Worm (Caenorhabditis elegans) whole organism, L1 larva: ENCODE data around the gene srj-25.
A peak's percentile ranks its signal among the peaks of the same experiment; 100 is the strongest.

Experiments
- C16A3.4 ChIP-seq: fragments of 150-350 bp; optimal IDR thresholded peaks from 2 replicates; lab custom pipeline; 2014; ENCODE audit warnings: missing biosample characterization, missing genetic modification characterization
- ama-1 ChIP-seq: fragments of 150-350 bp; optimal IDR thresholded peaks from 2 replicates; lab custom pipeline; 2014
- ceh-88 ChIP-seq: fragments of 200-800 bp; sonication (Bioruptor generic); IDR thresholded peaks from 2 replicates; pipeline ENCODE4 v1.3.6; 2022; ENCODE audit warnings: missing genetic modification characterization, missing compliant biosample characterization
- efl-1 ChIP-seq, 4 experiments: fragments of 150-350 bp; optimal IDR thresholded peaks in 3 of 4; peaks in 1 of 4; 1 replicate in 1 of 4; 2 replicates in 3 of 4; lab custom pipeline; 2014; ENCODE audit warnings: missing biosample characterization in 2 of 4, missing genetic modification characterization in 2 of 4, missing genetic modification reagents in 2 of 4
- egl-13 ChIP-seq: sonication (generic microtip); optimal IDR thresholded peaks from 2 replicates; lab custom pipeline; 2016; ENCODE audit warnings: missing genotype, missing genetic modification reagents, missing genetic modification characterization, missing compliant biosample characterization
- egl-27 ChIP-seq, 2 experiments: fragments of 150-350 bp in 1 of 2; sonication (generic microtip); optimal IDR thresholded peaks; 3 replicates each; lab custom pipeline; 2017 to 2018; ENCODE audit warnings: missing biosample characterization in 2 of 2, missing genetic modification characterization in 2 of 2, missing genetic modification reagents in 2 of 2
- elt-2 ChIP-seq: sonication (generic microtip); optimal IDR thresholded peaks from 2 replicates; lab custom pipeline; 2016; ENCODE audit warnings: missing genetic modification characterization, mild to moderate bottlenecking, inconsistent platforms, missing compliant biosample characterization, missing genetic modification reagents
- elt-3 ChIP-seq, 6 experiments: fragments of 150-350 bp in 1 of 6; sonication (generic microtip); optimal IDR thresholded peaks; 2 replicates each; lab custom pipeline; 2017 to 2018; ENCODE audit warnings: missing biosample characterization in 6 of 6, missing genetic modification characterization in 6 of 6, inconsistent platforms in 1 of 6
- fkh-4 ChIP-seq: sonication (generic microtip); optimal IDR thresholded peaks from 2 replicates; lab custom pipeline; 2016; ENCODE audit warnings: missing compliant biosample characterization, missing genetic modification characterization, borderline replicate concordance
- fkh-8 ChIP-seq: sonication (generic microtip); optimal IDR thresholded peaks from 2 replicates; lab custom pipeline; 2016; ENCODE audit warnings: mild to moderate bottlenecking, missing genetic modification characterization, missing compliant biosample characterization
- hlh-4 ChIP-seq: sonication (generic microtip); optimal IDR thresholded peaks from 2 replicates; lab custom pipeline; 2016; ENCODE audit warnings: mild to moderate bottlenecking, missing genetic modification characterization, missing compliant biosample characterization
- irx-1 ChIP-seq: sonication (generic microtip); optimal IDR thresholded peaks from 2 replicates; lab custom pipeline; 2016; ENCODE audit warnings: missing genetic modification characterization, missing compliant biosample characterization
- lin-14 ChIP-seq: fragments of 200-800 bp; sonication (Bioruptor generic); optimal IDR thresholded peaks from 2 replicates; lab custom pipeline; 2018; ENCODE audit warnings: mild to moderate bottlenecking, missing genetic modification characterization, moderate library complexity, missing compliant biosample characterization
- lin-15B ChIP-seq: fragments of 150-350 bp; sonication (generic microtip); optimal IDR thresholded peaks from 3 replicates; lab custom pipeline; 2014; ENCODE audit warnings: missing biosample characterization, missing genetic modification characterization
- lsy-2 ChIP-seq, 2 experiments: fragments of 150-350 bp; optimal IDR thresholded peaks; 2 replicates each; lab custom pipeline; 2014; ENCODE audit warnings: missing biosample characterization in 2 of 2, missing genetic modification characterization in 2 of 2
- nhr-19 ChIP-seq: fragments of 200-800 bp; sonication (Bioruptor generic); conservative IDR thresholded peaks from 2 replicates; pipeline ENCODE4 v1.3.6; 2022; ENCODE audit warnings: missing genetic modification characterization, missing compliant biosample characterization
- nhr-20 ChIP-seq: sonication (generic microtip); optimal IDR thresholded peaks from 2 replicates; lab custom pipeline; 2016; ENCODE audit warnings: mild to moderate bottlenecking, missing genetic modification characterization, missing compliant biosample characterization
- nhr-71 ChIP-seq: sonication (generic microtip); optimal IDR thresholded peaks from 2 replicates; lab custom pipeline; 2016; ENCODE audit warnings: mild to moderate bottlenecking, missing genetic modification characterization, moderate library complexity, missing compliant biosample characterization
- nhr-76 ChIP-seq: sonication (generic microtip); optimal IDR thresholded peaks from 2 replicates; lab custom pipeline; 2017; ENCODE audit warnings: missing biosample characterization, missing genetic modification characterization
- nhr-84 ChIP-seq: sonication (generic microtip); optimal IDR thresholded peaks from 2 replicates; lab custom pipeline; 2017; ENCODE audit warnings: missing biosample characterization, missing genetic modification characterization
- nhr-85 ChIP-seq: sonication (generic microtip); peaks from one replicate; lab custom pipeline; 2016; ENCODE audit warnings: missing genetic modification characterization, inconsistent platforms, missing compliant biosample characterization
- nhr-90 ChIP-seq: sonication (generic microtip); optimal IDR thresholded peaks from 2 replicates; lab custom pipeline; 2016; ENCODE audit warnings: mild to moderate bottlenecking, missing genetic modification characterization, missing compliant biosample characterization; ENCODE audit not compliant: poor library complexity
- pax-3 ChIP-seq: fragments of 200-800 bp; sonication (Bioruptor generic); optimal IDR thresholded peaks from 2 replicates; lab custom pipeline; 2018; ENCODE audit warnings: mild to moderate bottlenecking, missing genetic modification characterization, moderate library complexity, missing compliant biosample characterization
- rnt-1 ChIP-seq: sonication (generic microtip); optimal IDR thresholded peaks from 2 replicates; lab custom pipeline; 2016; ENCODE audit warnings: mild to moderate bottlenecking, missing genetic modification characterization, moderate library complexity, missing compliant biosample characterization
- skn-1 ChIP-seq: fragments of 150-350 bp; optimal IDR thresholded peaks from 2 replicates; lab custom pipeline; 2014; ENCODE audit warnings: missing biosample characterization, missing genetic modification characterization
- snu-23 ChIP-seq: sonication (generic microtip); optimal IDR thresholded peaks from 2 replicates; lab custom pipeline; 2016; ENCODE audit warnings: missing genetic modification characterization, missing compliant biosample characterization
- tbx-2 ChIP-seq: sonication (generic microtip); optimal IDR thresholded peaks from 2 replicates; lab custom pipeline; 2016; ENCODE audit warnings: missing genetic modification characterization, missing compliant biosample characterization
- unc-130 ChIP-seq: fragments of 150-350 bp; optimal IDR thresholded peaks from 2 replicates; lab custom pipeline; 2017; ENCODE audit warnings: missing biosample characterization, missing genetic modification characterization, inconsistent platforms
- unc-30 ChIP-seq: sonication (generic microtip); optimal IDR thresholded peaks from 2 replicates; lab custom pipeline; 2017; ENCODE audit warnings: missing biosample characterization, missing genetic modification characterization
- unc-86 ChIP-seq: sonication (generic microtip); optimal IDR thresholded peaks from 2 replicates; lab custom pipeline; 2016; ENCODE audit warnings: missing genetic modification characterization, missing compliant biosample characterization
- zip-4 ChIP-seq: fragments of 200-800 bp; sonication (Bioruptor generic); optimal IDR thresholded peaks from 2 replicates; lab custom pipeline; 2018; ENCODE audit warnings: mild to moderate bottlenecking, missing genetic modification characterization, moderate library complexity, missing compliant biosample characterization
- ztf-11 ChIP-seq, 2 experiments: sonication (generic microtip); optimal IDR thresholded peaks; 2 replicates each; lab custom pipeline; 2016 to 2017; ENCODE audit warnings: missing genetic modification characterization in 2 of 2, missing biosample characterization in 1 of 2, missing compliant biosample characterization in 1 of 2
- ztf-4 ChIP-seq: fragments of 150-350 bp; optimal IDR thresholded peaks from 2 replicates; lab custom pipeline; 2014; ENCODE audit warnings: missing biosample characterization, missing genetic modification characterization

srj-25 gene

ce11 chrV:727484-728351, 8.4 kb downstream of the srj-25 start, which contains the start of the genes icl-1 and srh-2 (continued):
- TF ChIP-seq ztf-11 (tag; optimal IDR thresholded peaks at IDR 0.05; lab: Kevin White, UChicago) (peak in 1 of 2 experiments; percentile 27), fkh-4 (tag; lab: Kevin White, UChicago) (no peak), lin-15B (no peak), egl-27 (tag; optimal IDR thresholded peaks at IDR 0.05; lab: Kevin White, UChicago) (no peak), C16A3.4 (tag; lab: Kevin White, UChicago) (peak; percentile 74), hlh-4 (tag; lab: Kevin White, UChicago) (no peak), unc-86 (tag; lab: Kevin White, UChicago) (no peak), ceh-88 (GFP tag; lab: Robert Waterston, UW) (peak; percentile 67), egl-13 (tag; lab: Kevin White, UChicago) (no peak)

- TF ChIP-seq nhr-71 (tag; lab: Kevin White, UChicago) (peak; percentile 50), fkh-8 (tag; lab: Kevin White, UChicago) (no peak), skn-1 (tag; lab: Kevin White, UChicago) (no peak), rnt-1 (tag; lab: Kevin White, UChicago) (peak; percentile 64), snu-23 (GFP tag; lab: Kevin White, UChicago) (peak; percentile 22), ama-1 (lab: Kevin White, UChicago) (peak; percentile 79), unc-30 (tag; lab: Kevin White, UChicago) (no peak), pax-3 (peak; percentile 22), ztf-4 (tag; lab: Kevin White, UChicago) (peak; percentile 21), lsy-2 (tag; optimal IDR thresholded peaks at IDR 0.05; lab: Kevin White, UChicago) (peak in 1 of 2 experiments; percentile 25), tbx-2 (no peak), nhr-20 (tag; lab: Kevin White, UChicago) (peak; percentile 7), irx-1 (tag; lab: Kevin White, UChicago) (peak; percentile 2), nhr-84 (tag; lab: Kevin White, UChicago) (peak; percentile 53), ceh-88 (GFP tag; lab: Robert Waterston, UW) (peak; percentile 45), unc-130 (peak; percentile 10), efl-1 (optimal IDR thresholded peaks at IDR 0.05; lab: Kevin White, UChicago) (no peak), efl-1 (GFP tag; optimal IDR thresholded peaks at IDR 0.05 in 1 of 2; lab: Kevin White, UChicago) (peak in 1 of 2 experiments; percentile 92), elt-3 (tag; optimal IDR thresholded peaks at IDR 0.05; lab: Kevin White, UChicago) (peak in 4 of 6 experiments; percentile 14 to 71 (median 27)), zip-4 (GFP tag; lab: Kevin White, UChicago) (no peak), elt-2 (tag; lab: Kevin White, UChicago) (peak; percentile 17), lin-14 (GFP tag; lab: Kevin White, UChicago) (peak; percentile 31), nhr-90 (tag; lab: Kevin White, UChicago) (peak; percentile 17), nhr-19 (peak; percentile 7), nhr-85 (peak; percentile 48), nhr-76 (tag; lab: Kevin White, UChicago) (no peak)
These were observed 9.2 kb downstream of the srj-25 start for ce11 chrV:726573-727483.
